Fruit fly (Drosophila melanogaster): ENCODE data around the gene bdwf.

Gene bdwf

DNA sequence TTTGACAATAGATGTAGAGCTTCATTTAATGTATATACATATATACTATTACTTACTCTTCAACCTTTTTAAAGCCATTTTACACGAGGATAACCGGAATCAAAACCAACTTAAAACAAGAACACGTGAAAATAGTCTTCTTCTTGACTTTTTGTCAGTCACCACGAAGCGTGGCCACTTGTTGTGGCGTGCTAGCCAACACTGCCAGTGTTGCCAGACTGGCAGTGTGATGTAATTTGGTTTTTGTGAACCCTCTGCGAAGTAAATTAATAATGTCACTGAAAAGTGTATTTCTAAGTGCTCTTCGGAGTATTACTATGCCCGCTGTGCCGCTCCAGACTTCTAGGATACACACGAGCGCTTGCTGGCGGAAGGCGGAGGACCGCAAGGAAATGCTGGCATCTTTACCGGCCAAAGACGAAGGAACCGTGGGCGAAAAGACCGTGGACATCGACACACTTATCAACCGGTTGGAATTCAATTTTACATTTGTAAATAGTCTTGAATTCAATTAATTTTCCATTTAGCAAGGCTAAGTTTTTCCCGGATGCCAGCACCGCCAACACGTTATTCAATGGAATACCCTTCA lies 29.7 kb upstream of the bdwf start, which contains the start of the genes Ns1 and mRpS11 (continued):
- TF ChIP-seq CG15601 (tag; optimal IDR thresholded peaks at IDR 0.05) = peak; percentile 36
- TF ChIP-seq CG11247 (GFP tag; IDR thresholded peaks at IDR 0.05) = 0 out of 2 replicates have a peak, but pooled peaks have one; percentile 30
- TF ChIP-seq slbo (GFP tag; IDR thresholded peaks at IDR 0.05) = peak; percentile 58
- no peak for TF ChIP-seq bigmax (GFP tag; optimal IDR thresholded peaks at IDR 0.05)
- TF ChIP-seq row (GFP tag; IDR thresholded peaks at IDR 0.05) = peak; percentile 36; the same call in 2 of the 3 replicates
- no peak for TF ChIP-seq da (GFP tag; optimal IDR thresholded peaks at IDR 0.05)
- peak; percentile 31 for TF ChIP-seq CG17186 (GFP tag; optimal IDR thresholded peaks at IDR 0.05)
- peak; percentile 37 for TF ChIP-seq CG4424 (GFP tag; optimal IDR thresholded peaks at IDR 0.05)
- TF ChIP-seq CG12769 (tag; optimal IDR thresholded peaks at IDR 0.05) = peak; percentile 57
- TF ChIP-seq Meics (GFP tag; optimal IDR thresholded peaks at IDR 0.05) = peak; percentile 27
- peak; percentile 23 for TF ChIP-seq pum (GFP tag; optimal IDR thresholded peaks at IDR 0.05)
- TF ChIP-seq CG1647 (GFP tag; optimal IDR thresholded peaks at IDR 0.05) = no peak
- TF ChIP-seq CG9727 (GFP tag; optimal IDR thresholded peaks at IDR 0.05) = no peak
- TF ChIP-seq sima (GFP tag; optimal IDR thresholded peaks at IDR 0.05) = no peak
- peak; percentile 65 for TF ChIP-seq Rfx (GFP tag; IDR thresholded peaks at IDR 0.05)
- no peak for TF ChIP-seq ind (GFP tag; optimal IDR thresholded peaks at IDR 0.05)
- TF ChIP-seq her (GFP tag; optimal IDR thresholded peaks at IDR 0.05) = peak; percentile 36
- no peak for TF ChIP-seq ara (GFP tag; IDR thresholded peaks at IDR 0.05)
- no peak for TF ChIP-seq btn (GFP tag; optimal IDR thresholded peaks at IDR 0.05)
- TF ChIP-seq disco-r (GFP tag; optimal IDR thresholded peaks at IDR 0.05) = peak; percentile 3
- peak; percentile 52 for TF ChIP-seq CG32532 (GFP tag; IDR thresholded peaks at IDR 0.05)
- peak; percentile 43; the same call in 1 of the 2 replicates for TF ChIP-seq Bgb (GFP tag; IDR thresholded peaks at IDR 0.05; ENCODE audit: partially characterized antibody)
- peak; percentile 0 for TF ChIP-seq CG4820 (GFP tag; optimal IDR thresholded peaks at IDR 0.05)
- peak; percentile 36; the same call in 1 of the 2 replicates for TF ChIP-seq amos (GFP tag; IDR thresholded peaks at IDR 0.05; ENCODE audit: partially characterized antibody)
- no peak for TF ChIP-seq Asciz (GFP tag; optimal IDR thresholded peaks at IDR 0.05)
- TF ChIP-seq chinmo (GFP tag; IDR thresholded peaks at IDR 0.05; ENCODE audit: partially characterized antibody) = no peak
- peak; percentile 57 for TF ChIP-seq nmo (GFP tag; optimal IDR thresholded peaks at IDR 0.05)
- TF ChIP-seq CG33213 (GFP tag; optimal IDR thresholded peaks at IDR 0.05) = peak; percentile 44
- 0 out of 3 replicates have a peak, but pooled peaks have one; percentile 44 for TF ChIP-seq CG11456 (GFP tag; IDR thresholded peaks at IDR 0.05)
- TF ChIP-seq Ravus (GFP tag; IDR thresholded peaks at IDR 0.05) = no peak
- peak; percentile 76 for TF ChIP-seq CG7987 (GFP tag; optimal IDR thresholded peaks at IDR 0.05)
- TF ChIP-seq CG34376 (GFP tag; optimal IDR thresholded peaks at IDR 0.05) = peak; percentile 47
- peak; percentile 88 for TF ChIP-seq Ets97D (GFP tag; optimal IDR thresholded peaks at IDR 0.05)
- TF ChIP-seq Mad (GFP tag; optimal IDR thresholded peaks at IDR 0.05) = peak; percentile 13
- TF ChIP-seq HLH54F (GFP tag; optimal IDR thresholded peaks at IDR 0.05) = peak; percentile 15
- TF ChIP-seq Myb (GFP tag; optimal IDR thresholded peaks at IDR 0.05) = peak; percentile 50
- TF ChIP-seq Taf1 (GFP tag; IDR thresholded peaks at IDR 0.05) = no peak
- TF ChIP-seq Nf-YC (tag; optimal IDR thresholded peaks at IDR 0.05) = peak; percentile 24
- TF ChIP-seq CG8924 (tag; optimal IDR thresholded peaks at IDR 0.05) = peak; percentile 5
- peak; percentile 39 for TF ChIP-seq Hmr (GFP tag; optimal IDR thresholded peaks at IDR 0.05)
- TF ChIP-seq trh (GFP tag; optimal IDR thresholded peaks at IDR 0.05) = no peak
- peak; percentile 60 for TF ChIP-seq CG2120 (GFP tag; optimal IDR thresholded peaks at IDR 0.05)
- TF ChIP-seq lbe (GFP tag; optimal IDR thresholded peaks at IDR 0.05) = no peak
- peak; percentile 41 for TF ChIP-seq Xbp1 (GFP tag; optimal IDR thresholded peaks at IDR 0.05)
- peak; percentile 11 for TF ChIP-seq Sry-δ (GFP tag; optimal IDR thresholded peaks at IDR 0.05)
- peak; percentile 98 for TF ChIP-seq CG17385 (GFP tag; optimal IDR thresholded peaks at IDR 0.05)
- peak; percentile 64 for TF ChIP-seq CG9932 (GFP tag; IDR thresholded peaks at IDR 0.05)
- TF ChIP-seq ci (GFP tag; IDR thresholded peaks at IDR 0.05) = 0 out of 3 replicates have a peak, but pooled peaks have one; percentile 54
- no peak for TF ChIP-seq Hr39 (optimal IDR thresholded peaks at IDR 0.05)
- peak; percentile 60 for TF ChIP-seq jumu (GFP tag; optimal IDR thresholded peaks at IDR 0.05)
- peak; percentile 68; the same call in 1 of the 3 replicates for TF ChIP-seq CG2199 (GFP tag; IDR thresholded peaks at IDR 0.05)
